Worm (Caenorhabditis elegans): Measurements from ENCODE around the gene his-69.

- TF ChIP-seq pha-4 (tag; optimal IDR thresholded peaks at IDR 0.05) (no peak), ztf-4 (tag; optimal IDR thresholded peaks at IDR 0.05) (no peak), lin-39 (tag; optimal IDR thresholded peaks at IDR 0.05) (no peak), unc-39 (tag; optimal IDR thresholded peaks at IDR 0.05) (no peak), nhr-23 (tag; optimal IDR thresholded peaks at IDR 0.05) (peak; percentile 24), elt-1 (tag; optimal IDR thresholded peaks at IDR 0.05) (no peak), pqm-1 (tag; optimal IDR thresholded peaks at IDR 0.05) (no peak), elt-3 (tag; optimal IDR thresholded peaks at IDR 0.05) (no peak), daf-12 (tag; optimal IDR thresholded peaks at IDR 0.05) (no peak), ztf-11 (tag; optimal IDR thresholded peaks at IDR 0.05) (no peak), lin-15B (tag; optimal IDR thresholded peaks at IDR 0.05) (no peak), nfya-1 (tag; optimal IDR thresholded peaks at IDR 0.05; ENCODE audit: insufficient read depth) (no peak), nhr-12 (tag; optimal IDR thresholded peaks at IDR 0.05) (no peak), egl-27 (tag; optimal IDR thresholded peaks at IDR 0.05) (no peak)
Measured at ce11 chrIII:4098751-4099150, 40.2 kb upstream of the his-69 start.

Measured in whole organism, L3 larva.